Fruit fly (Drosophila melanogaster) whole organism, embryonic: ENCODE measurements around the gene thoc7.

ENCODE experiments used
- CG10565 ChIP-seq: fragments of 200-800 bp; sonication (Bioruptor generic); optimal IDR thresholded peaks from 3 replicates; lab custom pipeline; 2016; ENCODE audit warnings: missing biosample characterization, mild to moderate bottlenecking, missing genetic modification characterization
- CG1233 ChIP-seq: fragments of 200-800 bp; sonication (Bioruptor generic); optimal IDR thresholded peaks from 4 replicates; lab custom pipeline; 2018; ENCODE audit warnings: missing biosample characterization, mild to moderate bottlenecking, missing genetic modification characterization
- CG12659 ChIP-seq: fragments of 200-800 bp; sonication (Bioruptor generic); optimal IDR thresholded peaks from 3 replicates; lab custom pipeline; 2017; ENCODE audit warnings: mild to moderate bottlenecking, missing biosample characterization, missing genetic modification reagents, missing genetic modification characterization
- CG12769 ChIP-seq: fragments of 200-800 bp; sonication (Bioruptor generic); optimal IDR thresholded peaks from 2 replicates; lab custom pipeline; 2019; ENCODE audit warnings: missing biosample characterization, mild to moderate bottlenecking, missing genetic modification characterization, moderate library complexity
- CG13894 ChIP-seq: fragments of 200-800 bp; sonication (Bioruptor generic); optimal IDR thresholded peaks from 3 replicates; lab custom pipeline; 2018; ENCODE audit warnings: missing biosample characterization, mild to moderate bottlenecking, missing genetic modification characterization, moderate library complexity
- CG14050 ChIP-seq: fragments of 200-800 bp; sonication (Bioruptor generic); IDR thresholded peaks from 3 replicates; pipeline ENCODE4 v1.3.6; 2022; ENCODE audit warnings: missing biosample characterization, missing genetic modification characterization
- CG14965 ChIP-seq: fragments of 200-800 bp; sonication (Bioruptor generic); optimal IDR thresholded peaks from 2 replicates; lab custom pipeline; 2016; ENCODE audit warnings: missing biosample characterization, missing genetic modification characterization, borderline replicate concordance
- CG15011 ChIP-seq: fragments of 200-800 bp; sonication (Bioruptor generic); optimal IDR thresholded peaks from 3 replicates; lab custom pipeline; 2018; ENCODE audit warnings: missing biosample characterization, mild to moderate bottlenecking, missing genetic modification characterization
- CG15601 ChIP-seq: fragments of 200-800 bp; sonication (Bioruptor generic); optimal IDR thresholded peaks from 3 replicates; lab custom pipeline; 2019; ENCODE audit warnings: missing biosample characterization, mild to moderate bottlenecking, missing genetic modification characterization, moderate library complexity
- CG2116 ChIP-seq: fragments of 200-800 bp; sonication (Bioruptor generic); optimal IDR thresholded peaks from 3 replicates; lab custom pipeline; 2018; ENCODE audit warnings: missing biosample characterization, mild to moderate bottlenecking, missing genetic modification characterization
- CG6854 ChIP-seq: fragments of 200-800 bp; sonication (Bioruptor generic); optimal IDR thresholded peaks from 3 replicates; lab custom pipeline; 2017; ENCODE audit warnings: missing biosample characterization, mild to moderate bottlenecking, missing genetic modification characterization
- CG7556 ChIP-seq: fragments of 200-800 bp; sonication (Bioruptor generic); optimal IDR thresholded peaks from 2 replicates; lab custom pipeline; 2017; ENCODE audit warnings: missing biosample characterization, mild to moderate bottlenecking, missing genetic modification characterization
- CG8388 ChIP-seq: fragments of 200-800 bp; sonication (Bioruptor generic); optimal IDR thresholded peaks from 2 replicates; lab custom pipeline; 2019; ENCODE audit warnings: missing biosample characterization, mild to moderate bottlenecking, missing genetic modification characterization, moderate library complexity
- CG8478 ChIP-seq: fragments of >200 bp; optimal IDR thresholded peaks from 2 replicates; lab custom pipeline; 2018
- CrebB ChIP-seq: fragments of 200-800 bp; sonication (Bioruptor generic); optimal IDR thresholded peaks from 3 replicates; lab custom pipeline; 2018; ENCODE audit warnings: missing biosample characterization, mild to moderate bottlenecking, missing genetic modification characterization
- D ChIP-seq, 2 experiments: fragments of 200-800 bp in 1 of 2; fragments of >200 bp in 1 of 2; sonication (Bioruptor generic) in 1 of 2; optimal IDR thresholded peaks; 2 replicates in 1 of 2; 3 replicates in 1 of 2; lab custom pipeline; 2017; ENCODE audit warnings: mild to moderate bottlenecking in 1 of 2, missing biosample characterization in 1 of 2, missing genetic modification characterization in 1 of 2, missing genetic modification reagents in 1 of 2
- Deaf1 ChIP-seq: fragments of 200-800 bp; optimal IDR thresholded peaks from 3 replicates; lab custom pipeline; 2019; ENCODE audit warnings: missing biosample characterization, mild to moderate bottlenecking, missing genetic modification characterization, moderate library complexity
- Dfd ChIP-seq, 2 experiments: fragments of >200 bp; optimal IDR thresholded peaks; 2 replicates each; lab custom pipeline; 2017; ENCODE audit warnings: missing biosample characterization in 2 of 2, missing genetic modification characterization in 2 of 2
- Dll ChIP-seq: fragments of 200-800 bp; sonication (Bioruptor generic); IDR thresholded peaks from 4 replicates; pipeline ENCODE4 v1.3.6; 2022; ENCODE audit warnings: missing biosample characterization, missing genetic modification characterization; ENCODE audit not compliant: partially characterized antibody
- Elba2 ChIP-seq: fragments of 200-800 bp; sonication (Bioruptor generic); optimal IDR thresholded peaks from 3 replicates; lab custom pipeline; 2016; ENCODE audit warnings: missing biosample characterization, missing genetic modification characterization
- HLH54F ChIP-seq: fragments of 200-800 bp; sonication (Bioruptor generic); optimal IDR thresholded peaks from 3 replicates; lab custom pipeline; 2016; ENCODE audit warnings: missing biosample characterization, missing genetic modification characterization
- HmgD ChIP-seq: fragments of 200-800 bp; sonication (Bioruptor generic); optimal IDR thresholded peaks from 3 replicates; lab custom pipeline; 2016; ENCODE audit warnings: missing biosample characterization, missing genetic modification characterization
- Lim3 ChIP-seq: fragments of 200-800 bp; sonication (Bioruptor generic); IDR thresholded peaks from 2 replicates; pipeline ENCODE4 v1.3.6; 2022; ENCODE audit warnings: missing biosample characterization, missing genetic modification characterization
- MESR4 ChIP-seq: fragments of 200-800 bp; sonication (Bioruptor generic); optimal IDR thresholded peaks from 2 replicates; lab custom pipeline; 2018; ENCODE audit warnings: missing biosample characterization, mild to moderate bottlenecking, missing genetic modification characterization, moderate library complexity
- NC2α ChIP-seq: fragments of 200-800 bp; sonication (Bioruptor generic); optimal IDR thresholded peaks from 2 replicates; lab custom pipeline; 2016; ENCODE audit warnings: missing biosample characterization, missing genetic modification characterization
- Pdp1 ChIP-seq, 2 experiments: fragments of 200-800 bp; sonication (Bioruptor generic); optimal IDR thresholded peaks; 3 replicates each; lab custom pipeline; 2016; ENCODE audit warnings: missing biosample characterization in 2 of 2, missing genetic modification characterization in 2 of 2, mild to moderate bottlenecking in 1 of 2, moderate library complexity in 1 of 2
- Sox100B ChIP-seq: fragments of 200-800 bp; sonication (Bioruptor generic); optimal IDR thresholded peaks from 3 replicates; lab custom pipeline; 2018; ENCODE audit warnings: missing biosample characterization, mild to moderate bottlenecking, missing genetic modification characterization
- Sry-β ChIP-seq: fragments of 200-800 bp; sonication (Bioruptor generic); optimal IDR thresholded peaks from 2 replicates; lab custom pipeline; 2018; ENCODE audit warnings: missing biosample characterization, mild to moderate bottlenecking, missing genetic modification characterization, moderate library complexity
- Tbp ChIP-seq: fragments of >200 bp; optimal IDR thresholded peaks from 2 replicates; lab custom pipeline; 2018; ENCODE audit warnings: missing biosample characterization, missing genetic modification characterization
- Trl ChIP-seq, 3 experiments: fragments of >200 bp in 2 of 3; fragments of 200-800 bp in 1 of 3; sonication (Bioruptor generic) in 1 of 3; optimal IDR thresholded peaks; 2 replicates in 1 of 3; 3 replicates in 2 of 3; lab custom pipeline; 2016 to 2017; ENCODE audit warnings: missing biosample characterization in 1 of 3, missing genetic modification characterization in 1 of 3
- abd-A ChIP-seq: fragments of 200-800 bp; sonication (Bioruptor generic); optimal IDR thresholded peaks from 3 replicates; lab custom pipeline; 2019; ENCODE audit warnings: missing biosample characterization, mild to moderate bottlenecking, missing genetic modification characterization, moderate library complexity
- ac ChIP-seq: fragments of 200-800 bp; sonication (Bioruptor generic); optimal IDR thresholded peaks from 3 replicates; lab custom pipeline; 2017; ENCODE audit warnings: missing biosample characterization, mild to moderate bottlenecking, missing genetic modification characterization
- bbx ChIP-seq: fragments of 200-800 bp; sonication (Bioruptor generic); IDR thresholded peaks from 2 replicates; pipeline ENCODE4 v1.3.6; 2022; ENCODE audit warnings: missing biosample characterization, missing genetic modification characterization; ENCODE audit not compliant: partially characterized antibody
- caup ChIP-seq: fragments of 200-800 bp; sonication (Bioruptor generic); optimal IDR thresholded peaks from 3 replicates; lab custom pipeline; 2017; ENCODE audit warnings: missing biosample characterization, mild to moderate bottlenecking, missing genetic modification characterization, moderate library complexity; ENCODE audit not compliant: severe bottlenecking
- dmrt99B ChIP-seq: fragments of 200-800 bp; sonication (Bioruptor generic); optimal IDR thresholded peaks from 2 replicates; lab custom pipeline; 2018; ENCODE audit warnings: missing biosample characterization, mild to moderate bottlenecking, missing genetic modification characterization, moderate library complexity
- ftz-f1 ChIP-seq: fragments of 200-800 bp; sonication (Bioruptor generic); optimal IDR thresholded peaks from 2 replicates; lab custom pipeline; 2016; ENCODE audit warnings: missing biosample characterization, missing genetic modification characterization
- hth ChIP-seq: fragments of >200 bp; optimal IDR thresholded peaks from 2 replicates; lab custom pipeline; 2017; ENCODE audit warnings: inconsistent platforms
- lbe ChIP-seq: fragments of 200-800 bp; sonication (Bioruptor generic); optimal IDR thresholded peaks from 2 replicates; lab custom pipeline; 2016; ENCODE audit warnings: missing biosample characterization, mild to moderate bottlenecking, missing genetic modification characterization
- mam ChIP-seq: fragments of 200-800 bp; sonication (Bioruptor generic); optimal IDR thresholded peaks from 3 replicates; lab custom pipeline; 2016; ENCODE audit warnings: missing biosample characterization, missing genetic modification characterization
- nom ChIP-seq: fragments of 200-800 bp; sonication (Bioruptor generic); optimal IDR thresholded peaks from 2 replicates; lab custom pipeline; 2017; ENCODE audit warnings: missing biosample characterization, missing genetic modification characterization, mild to moderate bottlenecking, moderate library complexity, missing genetic modification reagents
- oc ChIP-seq: fragments of 200-800 bp; sonication (Bioruptor generic); optimal IDR thresholded peaks from 2 replicates; lab custom pipeline; 2018; ENCODE audit warnings: missing biosample characterization, mild to moderate bottlenecking, missing genetic modification characterization, moderate library complexity
- otp ChIP-seq: fragments of 200-800 bp; sonication (Bioruptor generic); IDR thresholded peaks from 3 replicates; pipeline ENCODE4, ENCODE4 v1.3.6; 2022; ENCODE audit warnings: missing biosample characterization, missing genetic modification characterization
- pho ChIP-seq: fragments of 200-800 bp; sonication (Bioruptor generic); optimal IDR thresholded peaks from 2 replicates; lab custom pipeline; 2016; ENCODE audit warnings: missing biosample characterization, missing genetic modification characterization
- ro ChIP-seq: fragments of 200-800 bp; sonication (Bioruptor generic); IDR thresholded peaks from 2 replicates; pipeline ENCODE4 v1.3.6; 2022; ENCODE audit warnings: missing biosample characterization, missing genetic modification characterization
- sqz ChIP-seq: fragments of 200-800 bp; sonication (Bioruptor generic); optimal IDR thresholded peaks from 3 replicates; lab custom pipeline; 2018; ENCODE audit warnings: missing biosample characterization, mild to moderate bottlenecking, missing genetic modification characterization
- sug ChIP-seq: fragments of 200-800 bp; optimal IDR thresholded peaks from 2 replicates; lab custom pipeline; 2019; ENCODE audit warnings: missing biosample characterization, mild to moderate bottlenecking, missing genetic modification characterization, moderate library complexity
- tgo ChIP-seq: fragments of 200-800 bp; sonication (Bioruptor generic); IDR thresholded peaks from 3 replicates; pipeline ENCODE4 v1.3.6; 2022; ENCODE audit warnings: missing biosample characterization, missing genetic modification characterization
- ttk ChIP-seq: fragments of 200-800 bp; sonication (Bioruptor generic); IDR thresholded peaks from 2 replicates; pipeline ENCODE4 v2.1.2; 2022; ENCODE audit warnings: missing biosample characterization, missing genetic modification characterization
- wor ChIP-seq: fragments of 200-800 bp; sonication (Bioruptor generic); IDR thresholded peaks from 2 replicates; pipeline ENCODE4 v1.3.6; 2022; ENCODE audit warnings: missing biosample characterization, missing genetic modification characterization

The thoc7 gene

dm6 chr3L:178445-178844 lies 34.0 kb downstream of the thoc7 start (continued):
- no peak for TF ChIP-seq CG15011 (GFP tag; lab: Kevin White, UChicago)
- TF ChIP-seq HLH54F (GFP tag; lab: Kevin White, UChicago), result no peak
- peak; percentile 46 for TF ChIP-seq lbe (GFP tag; lab: Kevin White, UChicago)
- TF ChIP-seq CG1233 (GFP tag; lab: Kevin White, UChicago), result no peak
- TF ChIP-seq Deaf1 (tag; lab: Kevin White, UChicago), result peak; percentile 80
- peak; percentile 16 for TF ChIP-seq CG12659
- TF ChIP-seq otp, result no peak
- TF ChIP-seq ttk (GFP tag; lab: Robert Waterston, UW), result no peak
- TF ChIP-seq Dfd (GFP tag; optimal IDR thresholded peaks at IDR 0.05; lab: Kevin White, UChicago), result no peak
- peak; percentile 56 for TF ChIP-seq CG13894 (tag; lab: Kevin White, UChicago)
- no peak for TF ChIP-seq mam
- peak; percentile 14 for TF ChIP-seq CG12769 (tag; lab: Kevin White, UChicago)
- peak in 1 of 2 experiments; percentile 39 for TF ChIP-seq Trl (optimal IDR thresholded peaks at IDR 0.05; lab: Kevin White, UChicago)
- TF ChIP-seq Trl (GFP tag; optimal IDR thresholded peaks at IDR 0.05; lab: Kevin White, UChicago), result no peak
- no peak for TF ChIP-seq CG7556 (GFP tag; lab: Kevin White, UChicago)
- TF ChIP-seq Dll (GFP tag; lab: Robert Waterston, UW), result no peak

- no peak for TF ChIP-seq HmgD (GFP tag; lab: Kevin White, UChicago)
- no peak for TF ChIP-seq CG7556 (GFP tag; lab: Kevin White, UChicago)
- TF ChIP-seq CG15011 (GFP tag; lab: Kevin White, UChicago), result no peak
- TF ChIP-seq NC2α (GFP tag; lab: Kevin White, UChicago), result no peak
- TF ChIP-seq CG6854, result no peak
- TF ChIP-seq CG15601 (tag; lab: Kevin White, UChicago), result no peak
- TF ChIP-seq Lim3 (GFP tag; lab: Robert Waterston, UW), result no peak
- no peak for TF ChIP-seq MESR4 (GFP tag; lab: Kevin White, UChicago)
- TF ChIP-seq wor (GFP tag; lab: Robert Waterston, UW), result no peak
- no peak for TF ChIP-seq oc (tag; lab: Kevin White, UChicago)
- no peak for TF ChIP-seq CrebB (tag; lab: Kevin White, UChicago)
- no peak for TF ChIP-seq Pdp1 (GFP tag; optimal IDR thresholded peaks at IDR 0.05; lab: Kevin White, UChicago)
- no peak for TF ChIP-seq hth (lab: Kevin White, UChicago)
- no peak for TF ChIP-seq ac
- TF ChIP-seq ro (GFP tag; lab: Robert Waterston, UW), result no peak
- no peak for TF ChIP-seq CG8478
- no peak for TF ChIP-seq CG14050
- peak; percentile 65 for TF ChIP-seq bbx (GFP tag; lab: Robert Waterston, UW)
- TF ChIP-seq CG2116 (GFP tag; lab: Kevin White, UChicago), result no peak
- no peak for TF ChIP-seq Elba2 (GFP tag; lab: Kevin White, UChicago)
- no peak for TF ChIP-seq pho (GFP tag; lab: Kevin White, UChicago)
- TF ChIP-seq tgo (GFP tag; lab: Robert Waterston, UW), result no peak
- no peak for TF ChIP-seq ftz-f1 (GFP tag; lab: Kevin White, UChicago)
- no peak for TF ChIP-seq nom (GFP tag; lab: Kevin White, UChicago)
- no peak for TF ChIP-seq CG14965 (GFP tag; lab: Kevin White, UChicago)
- no peak for TF ChIP-seq sqz
- TF ChIP-seq CG8388 (GFP tag; lab: Kevin White, UChicago), result no peak
- no peak for TF ChIP-seq caup (GFP tag; lab: Kevin White, UChicago)
- TF ChIP-seq Dll (GFP tag; lab: Robert Waterston, UW), result peak; percentile 70
- no peak for TF ChIP-seq dmrt99B
- no peak for TF ChIP-seq Tbp
- no peak for TF ChIP-seq CG10565 (GFP tag; lab: Kevin White, UChicago)
- TF ChIP-seq lbe (GFP tag; lab: Kevin White, UChicago), result no peak
- peak; percentile 67 for TF ChIP-seq Sry-β
- TF ChIP-seq abd-A (tag; lab: Kevin White, UChicago), result no peak
- no peak for TF ChIP-seq D (optimal IDR thresholded peaks at IDR 0.05; lab: Kevin White, UChicago)
- TF ChIP-seq D (GFP tag; optimal IDR thresholded peaks at IDR 0.05; lab: Kevin White, UChicago), result no peak
- no peak for TF ChIP-seq sug
- no peak for TF ChIP-seq Sox100B (GFP tag; lab: Kevin White, UChicago)
Observed at dm6 chr3L:177938-178337, 34.5 kb downstream of the thoc7 start.
